Fruit fly (Drosophila melanogaster) whole organism: ENCODE data around the gene Ucp4C.

Experiments
- CG8478 ChIP-seq: fragments of >200 bp; optimal IDR thresholded peaks from 2 replicates; lab custom pipeline; 2018; ENCODE audit warnings: inconsistent platforms
- psq ChIP-seq: fragments of >200 bp; optimal IDR thresholded peaks from 2 replicates; lab custom pipeline; 2017

- TF ChIP-seq psq (lab: Kevin White, UChicago) (no peak), CG8478 (lab: Kevin White, UChicago) (no peak)
These were observed 42.7 kb upstream of the Ucp4C start, which contains the start of gene dsf for dm6 chr2L:5925637-5926036.
